Worm (Caenorhabditis elegans) whole organism, late embryonic: Measurements from ENCODE around the gene apc-17.

Source experiments
- C08G9.2 ChIP-seq: sonication (generic microtip); optimal IDR thresholded peaks from 2 replicates; lab custom pipeline; 2016; ENCODE audit warnings: mild to moderate bottlenecking, missing genetic modification characterization, moderate library complexity, missing compliant biosample characterization
- F13H6.1 ChIP-seq: sonication (generic microtip); optimal IDR thresholded peaks from 2 replicates; lab custom pipeline; 2016; ENCODE audit warnings: missing genetic modification characterization, missing compliant biosample characterization
- K02D7.2 ChIP-seq: sonication (generic microtip); optimal IDR thresholded peaks from 2 replicates; lab custom pipeline; 2017; ENCODE audit warnings: mild to moderate bottlenecking, missing genetic modification characterization, missing compliant biosample characterization
- K09A11.1 ChIP-seq: sonication (generic microtip); optimal IDR thresholded peaks from 2 replicates; lab custom pipeline; 2017; ENCODE audit warnings: antibody characterized with exemption, mild to moderate bottlenecking, missing genetic modification characterization, missing compliant biosample characterization; ENCODE audit not compliant: insufficient read depth
- T23F11.4 ChIP-seq: fragments of 200-800 bp; sonication (Bioruptor generic); optimal IDR thresholded peaks from 2 replicates; lab custom pipeline; 2018; ENCODE audit warnings: mild to moderate bottlenecking, missing genetic modification characterization, missing compliant biosample characterization
- Y22D7AL.16 ChIP-seq: sonication (generic microtip); optimal IDR thresholded peaks from 2 replicates; lab custom pipeline; 2016; ENCODE audit warnings: missing genetic modification characterization, missing compliant biosample characterization
- ceh-14 ChIP-seq: sonication (generic microtip); optimal IDR thresholded peaks from 2 replicates; lab custom pipeline; 2016; ENCODE audit warnings: missing genotype, missing genetic modification characterization, missing compliant biosample characterization
- ceh-18 ChIP-seq: sonication (generic microtip); optimal IDR thresholded peaks from 2 replicates; lab custom pipeline; 2016; ENCODE audit warnings: missing genetic modification characterization, missing compliant biosample characterization
- ceh-19 ChIP-seq: fragments of 200-800 bp; sonication (Bioruptor generic); optimal IDR thresholded peaks from 2 replicates; lab custom pipeline; 2018; ENCODE audit warnings: mild to moderate bottlenecking, missing genetic modification characterization, missing compliant biosample characterization
- ceh-22 ChIP-seq: sonication (generic microtip); optimal IDR thresholded peaks from 2 replicates; lab custom pipeline; 2017; ENCODE audit warnings: missing biosample characterization, missing genetic modification characterization
- ceh-30 ChIP-seq: fragments of 150-350 bp; optimal IDR thresholded peaks from 2 replicates; lab custom pipeline; 2014; ENCODE audit warnings: missing biosample characterization, missing genetic modification characterization
- ceh-31 ChIP-seq: sonication (generic microtip); optimal IDR thresholded peaks from 2 replicates; lab custom pipeline; 2016; ENCODE audit warnings: missing genetic modification characterization, missing compliant biosample characterization
- ceh-48 ChIP-seq: sonication (generic microtip); optimal IDR thresholded peaks from 2 replicates; lab custom pipeline; 2016; ENCODE audit warnings: missing genetic modification characterization, inconsistent platforms, missing compliant biosample characterization
- ceh-6 ChIP-seq: fragments of 200-800 bp; sonication (Bioruptor generic); optimal IDR thresholded peaks from 2 replicates; lab custom pipeline; 2018; ENCODE audit warnings: mild to moderate bottlenecking, missing genetic modification characterization, missing compliant biosample characterization
- ceh-9 ChIP-seq: sonication (generic microtip); optimal IDR thresholded peaks from 2 replicates; lab custom pipeline; 2016; ENCODE audit warnings: mild to moderate bottlenecking, missing genetic modification characterization, inconsistent platforms, missing compliant biosample characterization
- che-1 ChIP-seq: sonication (generic microtip); optimal IDR thresholded peaks from 2 replicates; lab custom pipeline; 2016; ENCODE audit warnings: mild to moderate bottlenecking, missing genetic modification characterization, missing compliant biosample characterization
- dmd-4 ChIP-seq: sonication (generic microtip); optimal IDR thresholded peaks from 2 replicates; lab custom pipeline; 2016; ENCODE audit warnings: borderline replicate concordance, missing genetic modification characterization, missing compliant biosample characterization
- elt-2 ChIP-seq: sonication (generic microtip); optimal IDR thresholded peaks from 2 replicates; lab custom pipeline; 2016; ENCODE audit warnings: missing genetic modification reagents, missing genetic modification characterization, missing compliant biosample characterization
- elt-4 ChIP-seq: sonication (generic microtip); optimal IDR thresholded peaks from 2 replicates; lab custom pipeline; 2016; ENCODE audit warnings: missing genetic modification characterization, missing compliant biosample characterization
- ets-4 ChIP-seq: sonication (generic microtip); optimal IDR thresholded peaks from 2 replicates; lab custom pipeline; 2016; ENCODE audit warnings: missing genetic modification characterization, missing compliant biosample characterization
- eyg-1 ChIP-seq: sonication (generic microtip); optimal IDR thresholded peaks from 2 replicates; lab custom pipeline; 2016; ENCODE audit warnings: missing genotype, missing genetic modification characterization, missing compliant biosample characterization
- fkh-10 ChIP-seq: fragments of 150-350 bp; optimal IDR thresholded peaks from 2 replicates; lab custom pipeline; 2014; ENCODE audit warnings: missing biosample characterization, missing genetic modification reagents, missing genetic modification characterization
- hlh-13 ChIP-seq: fragments of 200-800 bp; sonication (Bioruptor generic); optimal IDR thresholded peaks from 2 replicates; lab custom pipeline; 2018; ENCODE audit warnings: mild to moderate bottlenecking, missing genetic modification characterization, missing compliant biosample characterization
- hlh-15 ChIP-seq: sonication (generic microtip); optimal IDR thresholded peaks from 2 replicates; lab custom pipeline; 2016; ENCODE audit warnings: missing genetic modification characterization, missing compliant biosample characterization
- hlh-30 ChIP-seq: sonication (generic microtip); optimal IDR thresholded peaks from 2 replicates; lab custom pipeline; 2017; ENCODE audit warnings: antibody characterized with exemption, missing genetic modification characterization, missing compliant biosample characterization; ENCODE audit not compliant: insufficient read depth
- hlh-6 ChIP-seq: sonication (generic microtip); optimal IDR thresholded peaks from 2 replicates; lab custom pipeline; 2016; ENCODE audit warnings: missing genotype, missing genetic modification characterization, missing compliant biosample characterization
- lim-6 ChIP-seq: sonication (generic microtip); optimal IDR thresholded peaks from 2 replicates; lab custom pipeline; 2016; ENCODE audit warnings: missing genetic modification characterization, missing compliant biosample characterization
- lin-11 ChIP-seq: fragments of 200-800 bp; sonication (Bioruptor generic); optimal IDR thresholded peaks from 2 replicates; lab custom pipeline; 2018; ENCODE audit warnings: mild to moderate bottlenecking, missing genetic modification characterization, missing compliant biosample characterization
- madf-2 ChIP-seq: sonication (generic microtip); optimal IDR thresholded peaks from 2 replicates; lab custom pipeline; 2017; ENCODE audit warnings: missing genetic modification characterization, missing compliant biosample characterization
- mec-3 ChIP-seq: sonication (generic microtip); optimal IDR thresholded peaks from 2 replicates; lab custom pipeline; 2016; ENCODE audit warnings: borderline replicate concordance, missing genetic modification characterization, missing compliant biosample characterization
- nfya-1 ChIP-seq: sonication (generic microtip); optimal IDR thresholded peaks from 2 replicates; lab custom pipeline; 2017; ENCODE audit warnings: missing genetic modification characterization, mild to moderate bottlenecking, missing compliant biosample characterization, antibody characterized with exemption, moderate library complexity
- nhr-11 ChIP-seq: fragments of 150-350 bp; optimal IDR thresholded peaks from 2 replicates; lab custom pipeline; 2014; ENCODE audit warnings: missing biosample characterization, missing genetic modification characterization
- npax-4 ChIP-seq: sonication (generic microtip); optimal IDR thresholded peaks from 2 replicates; lab custom pipeline; 2016; ENCODE audit warnings: missing genetic modification characterization, missing compliant biosample characterization
- odd-2 ChIP-seq: sonication (generic microtip); optimal IDR thresholded peaks from 2 replicates; lab custom pipeline; 2017; ENCODE audit warnings: antibody characterized with exemption, mild to moderate bottlenecking, missing genetic modification characterization, missing compliant biosample characterization
- pag-3 ChIP-seq: sonication (generic microtip); optimal IDR thresholded peaks from 2 replicates; lab custom pipeline; 2016; ENCODE audit warnings: missing compliant biosample characterization, missing genetic modification characterization, borderline replicate concordance
- pat-9 ChIP-seq: fragments of 200-800 bp; sonication (Bioruptor generic); optimal IDR thresholded peaks from 2 replicates; lab custom pipeline; 2018; ENCODE audit warnings: mild to moderate bottlenecking, missing genetic modification characterization, moderate library complexity, missing compliant biosample characterization
- pha-4 ChIP-seq: fragments of 150-350 bp; optimal IDR thresholded peaks from 2 replicates; lab custom pipeline; 2018; ENCODE audit warnings: missing biosample characterization, missing genetic modification reagents, missing genetic modification characterization
- pqm-1 ChIP-seq: sonication (generic microtip); optimal IDR thresholded peaks from 2 replicates; lab custom pipeline; 2016; ENCODE audit warnings: missing genetic modification characterization, missing compliant biosample characterization
- ref-2 ChIP-seq: sonication (generic microtip); optimal IDR thresholded peaks from 2 replicates; lab custom pipeline; 2016; ENCODE audit warnings: missing genetic modification characterization, missing compliant biosample characterization
- rnt-1 ChIP-seq: sonication (generic microtip); optimal IDR thresholded peaks from 2 replicates; lab custom pipeline; 2016; ENCODE audit warnings: missing genetic modification characterization, missing compliant biosample characterization
- sdc-2 ChIP-seq: sonication (generic microtip); optimal IDR thresholded peaks from 2 replicates; lab custom pipeline; 2016; ENCODE audit warnings: missing genotype, missing genetic modification characterization, missing compliant biosample characterization
- sox-2 ChIP-seq: fragments of 200-800 bp; sonication (Bioruptor generic); IDR thresholded peaks from 2 replicates; pipeline ENCODE4 v1.3.6; 2022; ENCODE audit warnings: missing genetic modification reagents, missing genetic modification characterization, missing compliant biosample characterization
- sox-4 ChIP-seq: sonication (generic microtip); optimal IDR thresholded peaks from 2 replicates; lab custom pipeline; 2017; ENCODE audit warnings: mild to moderate bottlenecking, missing genetic modification characterization, inconsistent platforms, missing compliant biosample characterization
- tbx-2 ChIP-seq: sonication (generic microtip); optimal IDR thresholded peaks from 2 replicates; lab custom pipeline; 2016; ENCODE audit warnings: missing genetic modification characterization, missing compliant biosample characterization
- ttx-3 ChIP-seq: sonication (generic microtip); optimal IDR thresholded peaks from 2 replicates; lab custom pipeline; 2016; ENCODE audit warnings: missing genetic modification reagents, missing genetic modification characterization, missing compliant biosample characterization
- unc-55 ChIP-seq: sonication (generic microtip); optimal IDR thresholded peaks from 2 replicates; lab custom pipeline; 2017; ENCODE audit warnings: missing biosample characterization, missing genetic modification reagents, missing genetic modification characterization
- unc-86 ChIP-seq: sonication (generic microtip); optimal IDR thresholded peaks from 2 replicates; lab custom pipeline; 2016; ENCODE audit warnings: missing genetic modification characterization, missing compliant biosample characterization
- zip-5 ChIP-seq: sonication (generic microtip); optimal IDR thresholded peaks from 2 replicates; lab custom pipeline; 2016; ENCODE audit warnings: missing genetic modification characterization, missing compliant biosample characterization
- ztf-16 ChIP-seq: sonication (generic microtip); optimal IDR thresholded peaks from 2 replicates; lab custom pipeline; 2017; ENCODE audit warnings: missing genetic modification characterization, missing compliant biosample characterization

apc-17 gene

ce11 chrII:11096233-11096632 is 11.7 kb upstream of the apc-17 start, which contains the start of gene nbs-1:
nbs-1 (minus strand) TSS chrII:11096478.
- TF ChIP-seq odd-2 (tag; lab: Kevin White, UChicago) (no peak), sdc-2 (tag; lab: Kevin White, UChicago) (no peak), ztf-16 (tag; lab: Kevin White, UChicago) (no peak), F13H6.1 (tag; lab: Kevin White, UChicago) (no peak), hlh-6 (no peak), tbx-2 (no peak), ceh-30 (no peak), fkh-10 (GFP tag; lab: Kevin White, UChicago) (no peak), nhr-11 (tag; lab: Kevin White, UChicago) (no peak), unc-55 (GFP tag; lab: Kevin White, UChicago) (no peak), K02D7.2 (tag; lab: Kevin White, UChicago) (no peak), ets-4 (tag; lab: Kevin White, UChicago) (no peak), ceh-19 (GFP tag; lab: Kevin White, UChicago) (no peak), ceh-22 (tag; lab: Kevin White, UChicago) (no peak), zip-5 (no peak), sox-2 (GFP tag; lab: Robert Waterston, UW) (no peak), npax-4 (tag; lab: Kevin White, UChicago) (no peak)

- TF ChIP-seq rnt-1 (tag; lab: Kevin White, UChicago) = peak; percentile 37
- peak; percentile 60 for TF ChIP-seq ceh-18 (tag; lab: Kevin White, UChicago)
- TF ChIP-seq ceh-6 (GFP tag; lab: Kevin White, UChicago) = no peak
- no peak for TF ChIP-seq lim-6 (tag; lab: Kevin White, UChicago)
- TF ChIP-seq K02D7.2 (tag; lab: Kevin White, UChicago) = no peak
- peak; percentile 68 for TF ChIP-seq ceh-31 (tag; lab: Kevin White, UChicago)
- TF ChIP-seq nfya-1 (tag; lab: Kevin White, UChicago) = peak; percentile 87
- TF ChIP-seq pag-3 (tag; lab: Kevin White, UChicago) = no peak
- no peak for TF ChIP-seq ceh-14
- TF ChIP-seq mec-3 (tag; lab: Kevin White, UChicago) = no peak
- TF ChIP-seq ref-2 (tag; lab: Kevin White, UChicago) = no peak
- no peak for TF ChIP-seq unc-86 (tag; lab: Kevin White, UChicago)
- TF ChIP-seq sdc-2 (tag; lab: Kevin White, UChicago) = no peak
- no peak for TF ChIP-seq hlh-15 (tag; lab: Kevin White, UChicago)
- no peak for TF ChIP-seq nhr-11 (tag; lab: Kevin White, UChicago)
- no peak for TF ChIP-seq sox-4
- no peak for TF ChIP-seq che-1 (tag; lab: Kevin White, UChicago)
- TF ChIP-seq C08G9.2 = no peak
- TF ChIP-seq K09A11.1 (tag; lab: Kevin White, UChicago) = no peak
- TF ChIP-seq lin-11 (tag; lab: Kevin White, UChicago) = no peak
- no peak for TF ChIP-seq dmd-4 (tag; lab: Kevin White, UChicago)
- no peak for TF ChIP-seq Y22D7AL.16
- peak; percentile 20 for TF ChIP-seq hlh-30 (tag; lab: Kevin White, UChicago)
- TF ChIP-seq madf-2 (tag; lab: Kevin White, UChicago) = no peak
- TF ChIP-seq pqm-1 (tag; lab: Kevin White, UChicago) = no peak
- no peak for TF ChIP-seq F13H6.1 (tag; lab: Kevin White, UChicago)
- TF ChIP-seq ztf-16 (tag; lab: Kevin White, UChicago) = no peak
- TF ChIP-seq ceh-48 (tag; lab: Kevin White, UChicago) = no peak
- TF ChIP-seq T23F11.4 = no peak
- TF ChIP-seq elt-2 (tag; lab: Kevin White, UChicago) = peak; percentile 24
- TF ChIP-seq npax-4 (tag; lab: Kevin White, UChicago) = no peak
- no peak for TF ChIP-seq eyg-1
- TF ChIP-seq ttx-3 = no peak
- TF ChIP-seq tbx-2 = no peak
- TF ChIP-seq pha-4 (tag; lab: Kevin White, UChicago) = no peak
- no peak for TF ChIP-seq sox-2 (GFP tag; lab: Robert Waterston, UW)
- no peak for TF ChIP-seq ceh-19 (GFP tag; lab: Kevin White, UChicago)
- TF ChIP-seq ceh-9 (tag; lab: Kevin White, UChicago) = no peak
- no peak for TF ChIP-seq pat-9 (tag; lab: Kevin White, UChicago)
- no peak for TF ChIP-seq hlh-13 (GFP tag; lab: Kevin White, UChicago)
- TF ChIP-seq ets-4 (tag; lab: Kevin White, UChicago) = no peak
- TF ChIP-seq elt-4 (tag; lab: Kevin White, UChicago) = no peak
Measured at ce11 chrII:11097154-11097887, 10.6 kb upstream of the apc-17 start, which contains the start of the genes rpl-36.A and nuo-1. rpl-36.A (minus strand) TSS chrII:11097204. nuo-1 (plus strand) TSS chrII:11097837.
